Fruit fly (Drosophila melanogaster): ENCODE measurements around the gene dgt6.

- TF ChIP-seq h (optimal IDR thresholded peaks at IDR 0.05) (no peak), ttk (optimal IDR thresholded peaks at IDR 0.05) (no peak)
These were observed 39.2 kb downstream of the dgt6 start for dm6 chr3R:29091609-29092008.

Measured in Kc167 (cell line).